Fruit fly (Drosophila melanogaster) whole organism, embryonic: ENCODE results near the gene CG32573.

Experiments
- CG10267 ChIP-seq: fragments of 200-800 bp; sonication (Bioruptor generic); optimal IDR thresholded peaks from 2 replicates; lab custom pipeline; 2018; ENCODE audit warnings: missing biosample characterization, mild to moderate bottlenecking, missing genetic modification characterization, moderate library complexity
- CG11696 ChIP-seq: fragments of 200-800 bp; sonication (Bioruptor generic); IDR thresholded peaks from 2 replicates; pipeline ENCODE4 v1.3.6; 2022; ENCODE audit warnings: missing biosample characterization, missing genetic modification characterization
- CG11723 ChIP-seq: fragments of 200-800 bp; sonication (Bioruptor generic); optimal IDR thresholded peaks from 2 replicates; lab custom pipeline; 2017; ENCODE audit warnings: missing biosample characterization, mild to moderate bottlenecking, missing genetic modification characterization
- CG1233 ChIP-seq: fragments of 200-800 bp; sonication (Bioruptor generic); optimal IDR thresholded peaks from 4 replicates; lab custom pipeline; 2018; ENCODE audit warnings: missing biosample characterization, mild to moderate bottlenecking, missing genetic modification characterization
- CG12391 ChIP-seq: fragments of 200-800 bp; sonication (Bioruptor generic); optimal IDR thresholded peaks from 3 replicates; lab custom pipeline; 2018; ENCODE audit warnings: missing biosample characterization, mild to moderate bottlenecking, missing genetic modification characterization, moderate library complexity
- CG13424 ChIP-seq: fragments of 200-800 bp; sonication (Bioruptor generic); optimal IDR thresholded peaks from 2 replicates; lab custom pipeline; 2019; ENCODE audit warnings: missing biosample characterization, mild to moderate bottlenecking, missing genetic modification characterization, moderate library complexity
- CG13624 ChIP-seq: fragments of 200-800 bp; sonication (Bioruptor generic); optimal IDR thresholded peaks from 2 replicates; lab custom pipeline; 2016; ENCODE audit warnings: missing biosample characterization, missing genetic modification characterization
- CG14710 ChIP-seq: fragments of 200-800 bp; sonication (Bioruptor generic); optimal IDR thresholded peaks from 3 replicates; lab custom pipeline; 2019; ENCODE audit warnings: missing biosample characterization, mild to moderate bottlenecking, missing genetic modification characterization, moderate library complexity
- CG14860 ChIP-seq: fragments of 200-800 bp; sonication (Bioruptor generic); IDR thresholded peaks from 3 replicates; pipeline ENCODE4 v1.3.6; 2022; ENCODE audit warnings: missing biosample characterization, missing genetic modification characterization; ENCODE audit not compliant: partially characterized antibody
- CG17328 ChIP-seq: fragments of 200-800 bp; sonication (Bioruptor generic); IDR thresholded peaks from 2 replicates; pipeline ENCODE4 v1.3.6; 2022; ENCODE audit warnings: missing biosample characterization, missing genetic modification characterization
- CG2678 ChIP-seq: fragments of 200-800 bp; sonication (Bioruptor generic); optimal IDR thresholded peaks from 3 replicates; lab custom pipeline; 2019; ENCODE audit warnings: missing biosample characterization, mild to moderate bottlenecking, missing genetic modification characterization, moderate library complexity
- CG31441 ChIP-seq: fragments of 200-800 bp; sonication (Bioruptor generic); IDR thresholded peaks from 2 replicates; pipeline ENCODE4 v1.3.6; 2022; ENCODE audit warnings: missing biosample characterization, missing genetic modification characterization
- CG3163 ChIP-seq: fragments of 200-800 bp; sonication (Bioruptor generic); optimal IDR thresholded peaks from 3 replicates; lab custom pipeline; 2016; ENCODE audit warnings: missing biosample characterization, missing genetic modification characterization
- CG3847 ChIP-seq: fragments of 200-800 bp; sonication (Bioruptor generic); IDR thresholded peaks from 2 replicates; pipeline ENCODE4 v1.3.6; 2022; ENCODE audit warnings: missing biosample characterization, missing genetic modification characterization
- CG4730 ChIP-seq: fragments of 200-800 bp; sonication (Bioruptor generic); IDR thresholded peaks from 2 replicates; pipeline ENCODE4 v1.3.6; 2022; ENCODE audit warnings: missing biosample characterization, missing genetic modification characterization
- CG7839 ChIP-seq: fragments of 200-800 bp; sonication (Bioruptor generic); optimal IDR thresholded peaks from 3 replicates; lab custom pipeline; 2018; ENCODE audit warnings: missing biosample characterization, mild to moderate bottlenecking, missing genetic modification characterization, moderate library complexity
- CG8281 ChIP-seq: fragments of 200-800 bp; sonication (Bioruptor generic); optimal IDR thresholded peaks from 2 replicates; lab custom pipeline; 2018; ENCODE audit warnings: missing biosample characterization, mild to moderate bottlenecking, missing genetic modification characterization, moderate library complexity
- CG9609 ChIP-seq: fragments of 200-800 bp; sonication (Bioruptor generic); optimal IDR thresholded peaks from 3 replicates; lab custom pipeline; 2016; ENCODE audit warnings: missing biosample characterization, missing genetic modification characterization
- CTCF ChIP-seq: fragments of 200-800 bp; sonication (Bioruptor generic); optimal IDR thresholded peaks from 2 replicates; lab custom pipeline; 2017; ENCODE audit warnings: missing biosample characterization, mild to moderate bottlenecking, missing genetic modification characterization, moderate library complexity
- Dbx ChIP-seq: fragments of 200-800 bp; sonication (Bioruptor generic); IDR thresholded peaks from 3 replicates; pipeline ENCODE4 v1.3.6; 2022; ENCODE audit warnings: missing biosample characterization, missing genetic modification characterization
- Ets65A ChIP-seq: fragments of 200-800 bp; sonication (Bioruptor generic); peaks from one replicate; lab custom pipeline; 2016; ENCODE audit warnings: missing biosample characterization, missing genetic modification characterization
- Fer1 ChIP-seq: fragments of 200-800 bp; sonication (Bioruptor generic); optimal IDR thresholded peaks from 2 replicates; lab custom pipeline; 2017; ENCODE audit warnings: missing biosample characterization, mild to moderate bottlenecking, missing genetic modification characterization
- H15 ChIP-seq: fragments of 200-800 bp; sonication (Bioruptor generic); IDR thresholded peaks from 3 replicates; pipeline ENCODE4 v1.3.6; 2022; ENCODE audit warnings: missing biosample characterization, missing genetic modification characterization
- Hr3 ChIP-seq: fragments of 200-800 bp; sonication (Bioruptor generic); optimal IDR thresholded peaks from 3 replicates; lab custom pipeline; 2016; ENCODE audit warnings: missing biosample characterization, missing genetic modification characterization
- Jarid2 ChIP-seq: fragments of 200-800 bp; sonication (Bioruptor generic); optimal IDR thresholded peaks from 3 replicates; lab custom pipeline; 2017; ENCODE audit warnings: mild to moderate bottlenecking, missing biosample characterization, missing genetic modification reagents, missing genetic modification characterization
- Oaz ChIP-seq: fragments of 200-800 bp; sonication (Bioruptor generic); IDR thresholded peaks from 2 replicates; pipeline ENCODE4 v1.3.6; 2022; ENCODE audit warnings: missing biosample characterization, missing genetic modification characterization
- PHDP ChIP-seq: fragments of 200-800 bp; sonication (Bioruptor generic); optimal IDR thresholded peaks from 3 replicates; lab custom pipeline; 2018; ENCODE audit warnings: missing biosample characterization, mild to moderate bottlenecking, missing genetic modification characterization, moderate library complexity
- bcd ChIP-seq: fragments of 200-800 bp; sonication (Bioruptor generic); optimal IDR thresholded peaks from 2 replicates; lab custom pipeline; 2017; ENCODE audit warnings: missing biosample characterization, mild to moderate bottlenecking, missing genetic modification characterization
- bigmax ChIP-seq: fragments of 200-800 bp; sonication (Bioruptor generic); optimal IDR thresholded peaks from 2 replicates; lab custom pipeline; 2018; ENCODE audit warnings: missing biosample characterization, mild to moderate bottlenecking, missing genetic modification characterization
- dmrt99B ChIP-seq: fragments of 200-800 bp; sonication (Bioruptor generic); optimal IDR thresholded peaks from 2 replicates; lab custom pipeline; 2018; ENCODE audit warnings: missing biosample characterization, mild to moderate bottlenecking, missing genetic modification characterization, moderate library complexity
- dpn ChIP-seq, 2 experiments: fragments of 200-800 bp; sonication (Bioruptor generic); optimal IDR thresholded peaks; 3 replicates each; lab custom pipeline; 2016; ENCODE audit warnings: missing biosample characterization in 2 of 2, missing genetic modification characterization in 2 of 2
- dysf ChIP-seq: fragments of 200-800 bp; sonication (Bioruptor generic); IDR thresholded peaks from 3 replicates; pipeline ENCODE4 v1.3.6; 2022; ENCODE audit warnings: missing biosample characterization, missing genetic modification characterization
- ftz-f1 ChIP-seq: fragments of 200-800 bp; sonication (Bioruptor generic); optimal IDR thresholded peaks from 2 replicates; lab custom pipeline; 2016; ENCODE audit warnings: missing biosample characterization, missing genetic modification characterization
- h ChIP-seq: fragments of >200 bp; optimal IDR thresholded peaks from 2 replicates; lab custom pipeline; 2017
- lab ChIP-seq: fragments of 200-800 bp; sonication (Bioruptor generic); optimal IDR thresholded peaks from 3 replicates; lab custom pipeline; 2017; ENCODE audit warnings: missing biosample characterization, missing genetic modification characterization, mild to moderate bottlenecking, moderate library complexity, missing genetic modification reagents
- lilli ChIP-seq: fragments of 200-800 bp; sonication (Bioruptor generic); optimal IDR thresholded peaks from 3 replicates; lab custom pipeline; 2016; ENCODE audit warnings: missing biosample characterization, missing genetic modification characterization
- row ChIP-seq: fragments of 200-800 bp; sonication (Bioruptor generic); IDR thresholded peaks from 3 replicates; pipeline ENCODE4 v1.3.6; 2022; ENCODE audit warnings: missing biosample characterization, missing genetic modification characterization
- sens ChIP-seq: fragments of 200-800 bp; sonication (Bioruptor generic); peaks from one replicate; lab custom pipeline; 2016; ENCODE audit warnings: missing biosample characterization, missing genetic modification characterization
- slbo ChIP-seq: fragments of 200-800 bp; sonication (Bioruptor generic); IDR thresholded peaks from 2 replicates; pipeline ENCODE4 v1.3.6; 2022; ENCODE audit warnings: missing biosample characterization, missing genetic modification characterization
- tgo ChIP-seq: fragments of 200-800 bp; sonication (Bioruptor generic); IDR thresholded peaks from 3 replicates; pipeline ENCODE4 v1.3.6; 2022; ENCODE audit warnings: missing biosample characterization, missing genetic modification characterization
- tx ChIP-seq: fragments of 200-800 bp; sonication (Bioruptor generic); optimal IDR thresholded peaks from 2 replicates; lab custom pipeline; 2016; ENCODE audit warnings: missing biosample characterization, missing genetic modification characterization

Gene CG32573

dm6 chrX:16696614-16697519, 45.7 kb downstream of the CG32573 start (continued):
- TF ChIP-seq bigmax (GFP tag; lab: Kevin White, UChicago) (no peak), CG31441 (GFP tag; lab: Robert Waterston, UW) (0 out of 2 replicates have a peak, but pooled peaks have one; percentile 12), dysf (GFP tag; lab: Robert Waterston, UW) (0 out of 3 replicates have a peak, but pooled peaks have one; percentile 18), bcd (peak; percentile 11), CG13624 (GFP tag; lab: Kevin White, UChicago) (no peak), CG8281 (no peak), CG1233 (no peak), sens (GFP tag; lab: Kevin White, UChicago) (peak; percentile 48), ftz-f1 (GFP tag; lab: Kevin White, UChicago) (peak; percentile 52), CG7839 (tag; lab: Kevin White, UChicago) (peak; percentile 3), CG13424 (peak; percentile 1), H15 (no peak), CG11696 (GFP tag; lab: Robert Waterston, UW) (0 out of 2 replicates have a peak, but pooled peaks have one; percentile 20), CG2678 (tag; lab: Kevin White, UChicago) (peak; percentile 55), CG4730 (GFP tag; lab: Robert Waterston, UW) (peak; percentile 23; the same call in 1 of the 2 replicates), dmrt99B (tag; lab: Kevin White, UChicago) (peak; percentile 30), Fer1 (peak; percentile 21), Jarid2 (GFP tag; lab: Kevin White, UChicago) (no peak), Hr3 (GFP tag; lab: Kevin White, UChicago) (no peak), PHDP (tag; lab: Kevin White, UChicago) (peak; percentile 15), Ets65A (GFP tag; lab: Kevin White, UChicago) (peak; percentile 62)

dm6 chrX:16697882-16698571, 46.9 kb downstream of the CG32573 start:
- TF ChIP-seq CG8281, result peak; percentile 97
- TF ChIP-seq CG12391 (tag; lab: Kevin White, UChicago), result no peak

DNA sequence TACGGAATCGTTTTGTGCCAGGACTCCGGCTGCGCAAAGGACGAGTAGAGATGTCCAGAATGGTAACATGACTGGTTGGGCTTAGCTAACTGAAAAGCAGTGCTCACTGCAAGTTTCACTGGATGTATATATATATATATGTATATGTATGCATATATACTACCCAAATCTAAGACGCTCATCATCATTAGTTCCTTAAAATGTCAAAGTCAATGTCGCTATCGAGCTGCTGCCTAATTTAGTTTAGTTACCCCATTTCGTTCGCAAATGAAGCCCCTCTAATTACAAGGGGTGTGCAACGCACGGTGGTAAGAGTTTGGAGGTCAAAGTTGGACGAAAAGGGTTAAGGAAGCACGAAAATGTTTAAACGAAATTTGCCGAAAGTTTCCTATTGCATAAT, 48.9 kb downstream of the CG32573 start, which contains the start of gene CG9676:
TSS of gene CG9676 (minus strand) at position 101 of the 400 bp plus-strand sequence.
- no peak for TF ChIP-seq CG3163
- no peak for TF ChIP-seq dpn (GFP tag; optimal IDR thresholded peaks at IDR 0.05; lab: Kevin White, UChicago)
- TF ChIP-seq slbo, result no peak
- TF ChIP-seq CG14860, result no peak
- TF ChIP-seq CG11723, result no peak
- no peak for TF ChIP-seq h (lab: Kevin White, UChicago)
- TF ChIP-seq CG3847 (GFP tag; lab: Robert Waterston, UW), result no peak
- TF ChIP-seq CG10267 (tag; lab: Kevin White, UChicago), result no peak
- no peak for TF ChIP-seq row
- TF ChIP-seq CG9609 (GFP tag; lab: Kevin White, UChicago), result no peak
- TF ChIP-seq tx (GFP tag; lab: Kevin White, UChicago), result no peak
- no peak for TF ChIP-seq lab (GFP tag; lab: Kevin White, UChicago)
- no peak for TF ChIP-seq CG14710 (tag; lab: Kevin White, UChicago)
- TF ChIP-seq Dbx (GFP tag; lab: Robert Waterston, UW), result no peak
- no peak for TF ChIP-seq Oaz (GFP tag; lab: Robert Waterston, UW)
- TF ChIP-seq CTCF (GFP tag; lab: Kevin White, UChicago), result no peak
- no peak for TF ChIP-seq tgo (GFP tag; lab: Robert Waterston, UW)
- TF ChIP-seq lilli (GFP tag; lab: Kevin White, UChicago), result no peak
- TF ChIP-seq CG17328 (GFP tag; lab: Robert Waterston, UW), result no peak
